Fruit fly (Drosophila melanogaster): ENCODE data around the gene CG6696.

The CG6696 gene

dm6 chrX:18646855-18647699, 14.9 kb downstream of the CG6696 start, which contains the start of gene Rip11 (continued):
- TF ChIP-seq Meics (GFP tag; optimal IDR thresholded peaks at IDR 0.05) (peak; percentile 20), otp (GFP tag; IDR thresholded peaks at IDR 0.05) (peak; percentile 43; the same call in 1 of the 3 replicates), CG33557 (GFP tag; optimal IDR thresholded peaks at IDR 0.05) (no peak), gt (GFP tag; IDR thresholded peaks at IDR 0.05) (no peak), CG9215 (GFP tag; IDR thresholded peaks at IDR 0.05) (no peak), gem (tag; optimal IDR thresholded peaks at IDR 0.05) (no peak), CG7928 (GFP tag; optimal IDR thresholded peaks at IDR 0.05) (no peak), CG30431 (GFP tag; optimal IDR thresholded peaks at IDR 0.05) (no peak), unc-4 (GFP tag; IDR thresholded peaks at IDR 0.05; ENCODE audit: partially characterized antibody) (no peak), CG2202 (tag; optimal IDR thresholded peaks at IDR 0.05) (no peak), shn (GFP tag; optimal IDR thresholded peaks at IDR 0.05) (no peak), Lpt (GFP tag; optimal IDR thresholded peaks at IDR 0.05) (no peak), CG8359 (GFP tag; optimal IDR thresholded peaks at IDR 0.05; ENCODE audit: borderline replicate concordance) (no peak), CG6813 (GFP tag; optimal IDR thresholded peaks at IDR 0.05) (no peak), CG4707 (GFP tag; optimal IDR thresholded peaks at IDR 0.05) (no peak), E2f2 (GFP tag; IDR thresholded peaks at IDR 0.05) (peak; percentile 21; the same call in 1 of the 2 replicates), phol (tag; optimal IDR thresholded peaks at IDR 0.05) (peak; percentile 19), Ravus (GFP tag; IDR thresholded peaks at IDR 0.05) (no peak), Ets97D (GFP tag; optimal IDR thresholded peaks at IDR 0.05) (no peak), run (tag; optimal IDR thresholded peaks at IDR 0.05) (no peak), fd3F (GFP tag; optimal IDR thresholded peaks at IDR 0.05) (no peak), CG9797 (GFP tag; optimal IDR thresholded peaks at IDR 0.05) (peak; percentile 41), sd (tag; optimal IDR thresholded peaks at IDR 0.05) (no peak), CG1603 (tag; optimal IDR thresholded peaks at IDR 0.05) (no peak), CG7963 (GFP tag; IDR thresholded peaks at IDR 0.05; ENCODE audit: partially characterized antibody) (0 out of 3 replicates have a peak, but pooled peaks have one; percentile 28), mirr (GFP tag; optimal IDR thresholded peaks at IDR 0.05) (no peak), HLH4C (GFP tag; IDR thresholded peaks at IDR 0.05; ENCODE audit: partially characterized antibody) (no peak), NC2α (GFP tag; optimal IDR thresholded peaks at IDR 0.05) (no peak), CG18262 (tag; optimal IDR thresholded peaks at IDR 0.05) (no peak), CG2199 (GFP tag; IDR thresholded peaks at IDR 0.05) (no peak), Hey (tag; optimal IDR thresholded peaks at IDR 0.05) (no peak), Drgx (GFP tag; IDR thresholded peaks at IDR 0.05) (peak; percentile 78), Stat92E (GFP tag; optimal IDR thresholded peaks at IDR 0.05) (no peak), wor (GFP tag; IDR thresholded peaks at IDR 0.05) (no peak), tup (GFP tag; optimal IDR thresholded peaks at IDR 0.05) (no peak), Awh (GFP tag; IDR thresholded peaks at IDR 0.05) (no peak), ab (GFP tag; optimal IDR thresholded peaks at IDR 0.05) (no peak), CG3838 (GFP tag; optimal IDR thresholded peaks at IDR 0.05) (no peak), Neu2 (GFP tag; optimal IDR thresholded peaks at IDR 0.05; ENCODE audit: borderline replicate concordance) (no peak), hbn (GFP tag; IDR thresholded peaks at IDR 0.05; ENCODE audit: partially characterized antibody) (0 out of 2 replicates have a peak, but pooled peaks have one; percentile 12), insv (GFP tag; optimal IDR thresholded peaks at IDR 0.05) (no peak), Asciz (GFP tag; optimal IDR thresholded peaks at IDR 0.05) (no peak), CG7839 (tag; optimal IDR thresholded peaks at IDR 0.05) (no peak), Ptx1 (GFP tag; IDR thresholded peaks at IDR 0.05) (no peak), bsh (GFP tag; optimal IDR thresholded peaks at IDR 0.05) (peak in 1 of 2 experiments; percentile 64), sima (GFP tag; optimal IDR thresholded peaks at IDR 0.05) (no peak), dan (GFP tag; IDR thresholded peaks at IDR 0.05) (no peak), Kr (GFP tag; optimal IDR thresholded peaks at IDR 0.05) (no peak)

All from whole organism, embryonic.